Fruit fly (Drosophila melanogaster) whole organism, embryonic: Measurements from ENCODE around the gene CG34034.

Experiments
- Bgb ChIP-seq: fragments of 200-800 bp; sonication (Bioruptor generic); IDR thresholded peaks from 2 replicates; pipeline ENCODE4 v1.3.6; 2022; ENCODE audit warnings: missing biosample characterization, missing genetic modification characterization; ENCODE audit not compliant: partially characterized antibody
- Bteb2 ChIP-seq: fragments of 200-800 bp; sonication (Bioruptor generic); optimal IDR thresholded peaks from 2 replicates; lab custom pipeline; 2016; ENCODE audit warnings: missing biosample characterization, missing genetic modification characterization
- CG10462 ChIP-seq: fragments of 200-800 bp; sonication (Bioruptor generic); optimal IDR thresholded peaks from 2 replicates; lab custom pipeline; 2016; ENCODE audit warnings: missing biosample characterization, missing genetic modification characterization
- CG11398 ChIP-seq: fragments of 200-800 bp; sonication (Bioruptor generic); optimal IDR thresholded peaks from 2 replicates; lab custom pipeline; 2016; ENCODE audit warnings: missing biosample characterization, missing genetic modification characterization
- CG11696 ChIP-seq: fragments of 200-800 bp; sonication (Bioruptor generic); IDR thresholded peaks from 2 replicates; pipeline ENCODE4 v1.3.6; 2022; ENCODE audit warnings: missing biosample characterization, missing genetic modification characterization
- CG12104 ChIP-seq: fragments of 200-800 bp; sonication (Bioruptor generic); optimal IDR thresholded peaks from 3 replicates; lab custom pipeline; 2016; ENCODE audit warnings: missing biosample characterization, missing genetic modification characterization
- CG12299 ChIP-seq: fragments of 200-800 bp; sonication (Bioruptor generic); optimal IDR thresholded peaks from 2 replicates; lab custom pipeline; 2018; ENCODE audit warnings: missing biosample characterization, mild to moderate bottlenecking, missing genetic modification characterization
- CG14860 ChIP-seq: fragments of 200-800 bp; sonication (Bioruptor generic); IDR thresholded peaks from 3 replicates; pipeline ENCODE4 v1.3.6; 2022; ENCODE audit warnings: missing biosample characterization, missing genetic modification characterization; ENCODE audit not compliant: partially characterized antibody
- CG16779 ChIP-seq: fragments of 200-800 bp; sonication (Bioruptor generic); IDR thresholded peaks from 2 replicates; pipeline ENCODE4 v1.3.6; 2022; ENCODE audit warnings: missing biosample characterization, missing genetic modification characterization
- CG16815 ChIP-seq: fragments of 200-800 bp; sonication (Bioruptor generic); optimal IDR thresholded peaks from 3 replicates; lab custom pipeline; 2017; ENCODE audit warnings: missing biosample characterization, mild to moderate bottlenecking, missing genetic modification characterization
- CG17359 ChIP-seq: fragments of 200-800 bp; sonication (Bioruptor generic); optimal IDR thresholded peaks from 3 replicates; lab custom pipeline; 2018; ENCODE audit warnings: missing biosample characterization, mild to moderate bottlenecking, missing genetic modification characterization, moderate library complexity
- CG2875 ChIP-seq: fragments of 200-800 bp; sonication (Bioruptor generic); optimal IDR thresholded peaks from 2 replicates; lab custom pipeline; 2017; ENCODE audit warnings: missing biosample characterization, mild to moderate bottlenecking, missing genetic modification characterization, missing genetic modification reagents
- CG30431 ChIP-seq: fragments of 200-800 bp; sonication (Bioruptor generic); optimal IDR thresholded peaks from 2 replicates; lab custom pipeline; 2017; ENCODE audit warnings: missing biosample characterization, missing genetic modification characterization
- CG3065 ChIP-seq: fragments of 200-800 bp; sonication (Bioruptor generic); optimal IDR thresholded peaks from 2 replicates; lab custom pipeline; 2016; ENCODE audit warnings: missing biosample characterization, missing genetic modification characterization
- CG3281 ChIP-seq: fragments of 200-800 bp; sonication (Bioruptor generic); optimal IDR thresholded peaks from 3 replicates; lab custom pipeline; 2017; ENCODE audit warnings: missing biosample characterization, mild to moderate bottlenecking, missing genetic modification characterization
- CG33557 ChIP-seq: fragments of 200-800 bp; sonication (Bioruptor generic); optimal IDR thresholded peaks from 2 replicates; lab custom pipeline; 2019; ENCODE audit warnings: missing biosample characterization, mild to moderate bottlenecking, missing genetic modification characterization, moderate library complexity
- CG3407 ChIP-seq: fragments of 200-800 bp; sonication (Bioruptor generic); optimal IDR thresholded peaks from 2 replicates; lab custom pipeline; 2018; ENCODE audit warnings: missing biosample characterization, mild to moderate bottlenecking, missing genetic modification characterization
- CG3847 ChIP-seq: fragments of 200-800 bp; sonication (Bioruptor generic); IDR thresholded peaks from 2 replicates; pipeline ENCODE4 v1.3.6; 2022; ENCODE audit warnings: missing biosample characterization, missing genetic modification characterization
- CG4730 ChIP-seq: fragments of 200-800 bp; sonication (Bioruptor generic); IDR thresholded peaks from 2 replicates; pipeline ENCODE4 v1.3.6; 2022; ENCODE audit warnings: missing biosample characterization, missing genetic modification characterization
- CG6654 ChIP-seq: fragments of 200-800 bp; sonication (Bioruptor generic); optimal IDR thresholded peaks from 2 replicates; lab custom pipeline; 2017; ENCODE audit warnings: missing biosample characterization, mild to moderate bottlenecking, missing genetic modification characterization
- CG6683 ChIP-seq: fragments of 200-800 bp; sonication (Bioruptor generic); optimal IDR thresholded peaks from 2 replicates; lab custom pipeline; 2017; ENCODE audit warnings: missing biosample characterization, mild to moderate bottlenecking, missing genetic modification characterization, missing genetic modification reagents
- CG7556 ChIP-seq: fragments of 200-800 bp; sonication (Bioruptor generic); optimal IDR thresholded peaks from 2 replicates; lab custom pipeline; 2017; ENCODE audit warnings: missing biosample characterization, mild to moderate bottlenecking, missing genetic modification characterization
- CG7987 ChIP-seq: fragments of 200-800 bp; sonication (Bioruptor generic); optimal IDR thresholded peaks from 2 replicates; lab custom pipeline; 2018; ENCODE audit warnings: missing biosample characterization, mild to moderate bottlenecking, missing genetic modification characterization, moderate library complexity
- CG8359 ChIP-seq: fragments of 200-800 bp; sonication (Bioruptor generic); optimal IDR thresholded peaks from 2 replicates; lab custom pipeline; 2017; ENCODE audit warnings: missing biosample characterization, mild to moderate bottlenecking, missing genetic modification characterization, borderline replicate concordance
- CG9215 ChIP-seq: fragments of 200-800 bp; sonication (Bioruptor generic); IDR thresholded peaks from 2 replicates; pipeline ENCODE4 v1.3.6; 2022; ENCODE audit warnings: missing biosample characterization, missing genetic modification characterization
- Deaf1 ChIP-seq: fragments of 200-800 bp; optimal IDR thresholded peaks from 3 replicates; lab custom pipeline; 2019; ENCODE audit warnings: missing biosample characterization, mild to moderate bottlenecking, missing genetic modification characterization, moderate library complexity
- Fer2 ChIP-seq: fragments of 200-800 bp; sonication (Bioruptor generic); optimal IDR thresholded peaks from 2 replicates; lab custom pipeline; 2018; ENCODE audit warnings: missing biosample characterization, mild to moderate bottlenecking, missing genetic modification characterization, moderate library complexity
- HLH4C ChIP-seq: fragments of 200-800 bp; sonication (Bioruptor generic); IDR thresholded peaks from 3 replicates; pipeline ENCODE4 v1.3.6; 2022; ENCODE audit warnings: missing biosample characterization, missing genetic modification characterization; ENCODE audit not compliant: partially characterized antibody
- HmgZ ChIP-seq: fragments of 200-800 bp; sonication (Bioruptor generic); optimal IDR thresholded peaks from 2 replicates; lab custom pipeline; 2018; ENCODE audit warnings: missing biosample characterization, mild to moderate bottlenecking, missing genetic modification characterization
- Lhr ChIP-seq: fragments of 200-800 bp; sonication (Bioruptor generic); optimal IDR thresholded peaks from 3 replicates; lab custom pipeline; 2017; ENCODE audit warnings: mild to moderate bottlenecking, missing biosample characterization, missing genetic modification reagents, missing genetic modification characterization
- NFAT ChIP-seq: fragments of 200-800 bp; sonication (Bioruptor generic); IDR thresholded peaks from 2 replicates; pipeline ENCODE4 v1.3.6; 2022; ENCODE audit warnings: missing biosample characterization, missing genetic modification characterization
- NK7.1 ChIP-seq: fragments of 200-800 bp; sonication (Bioruptor generic); optimal IDR thresholded peaks from 3 replicates; lab custom pipeline; 2016; ENCODE audit warnings: missing biosample characterization, missing genetic modification characterization
- Ptx1 ChIP-seq: fragments of 200-800 bp; sonication (Bioruptor generic); IDR thresholded peaks from 2 replicates; pipeline ENCODE4 v1.3.6; 2022; ENCODE audit warnings: missing biosample characterization, missing genetic modification characterization
- amos ChIP-seq: fragments of 200-800 bp; sonication (Bioruptor generic); IDR thresholded peaks from 2 replicates; pipeline ENCODE4 v1.3.6; 2022; ENCODE audit warnings: missing biosample characterization, missing genetic modification characterization; ENCODE audit not compliant: partially characterized antibody
- bsh ChIP-seq, 2 experiments: fragments of 200-800 bp; sonication (Bioruptor generic); optimal IDR thresholded peaks; 2 replicates each; lab custom pipeline; 2017 to 2018; ENCODE audit warnings: mild to moderate bottlenecking in 2 of 2, missing biosample characterization in 2 of 2, missing genetic modification characterization in 2 of 2, moderate library complexity in 1 of 2
- cato ChIP-seq: fragments of 200-800 bp; sonication (Bioruptor generic); optimal IDR thresholded peaks from 2 replicates; lab custom pipeline; 2016; ENCODE audit warnings: missing biosample characterization, missing genetic modification characterization, borderline replicate concordance
- chn ChIP-seq: fragments of 200-800 bp; sonication (Bioruptor generic); optimal IDR thresholded peaks from 2 replicates; lab custom pipeline; 2016; ENCODE audit warnings: missing biosample characterization, missing genetic modification characterization
- fd96Cb ChIP-seq: fragments of 200-800 bp; sonication (Bioruptor generic); optimal IDR thresholded peaks from 2 replicates; lab custom pipeline; 2018; ENCODE audit warnings: missing biosample characterization, mild to moderate bottlenecking, missing genetic modification characterization, moderate library complexity
- gem ChIP-seq: fragments of 200-800 bp; sonication (Bioruptor generic); optimal IDR thresholded peaks from 2 replicates; lab custom pipeline; 2019; ENCODE audit warnings: missing biosample characterization, mild to moderate bottlenecking, missing genetic modification characterization, moderate library complexity
- knrl ChIP-seq: fragments of 200-800 bp; sonication (Bioruptor generic); IDR thresholded peaks from 3 replicates; pipeline ENCODE4 v1.3.6; 2022; ENCODE audit warnings: missing biosample characterization, missing genetic modification characterization; ENCODE audit not compliant: partially characterized antibody
- lola ChIP-seq, 3 experiments: fragments of >200 bp in 2 of 3; fragments of 200-800 bp in 1 of 3; sonication (Bioruptor generic) in 1 of 3; optimal IDR thresholded peaks; 2 replicates each; lab custom pipeline; 2017 to 2019; ENCODE audit warnings: missing biosample characterization in 3 of 3, missing genetic modification characterization in 3 of 3, mild to moderate bottlenecking in 1 of 3, moderate library complexity in 1 of 3
- mam ChIP-seq: fragments of 200-800 bp; sonication (Bioruptor generic); optimal IDR thresholded peaks from 3 replicates; lab custom pipeline; 2016; ENCODE audit warnings: missing biosample characterization, missing genetic modification characterization
- mirr ChIP-seq: fragments of 200-800 bp; sonication (Bioruptor generic); optimal IDR thresholded peaks from 3 replicates; lab custom pipeline; 2018; ENCODE audit warnings: missing biosample characterization, mild to moderate bottlenecking, missing genetic modification characterization
- nerfin-1 ChIP-seq: fragments of 200-800 bp; sonication (Bioruptor generic); optimal IDR thresholded peaks from 3 replicates; lab custom pipeline; 2019; ENCODE audit warnings: missing biosample characterization, mild to moderate bottlenecking, missing genetic modification characterization, moderate library complexity
- so ChIP-seq: fragments of 200-800 bp; sonication (Bioruptor generic); IDR thresholded peaks from 3 replicates; pipeline ENCODE4 v1.3.6; 2022; ENCODE audit warnings: missing biosample characterization, missing genetic modification characterization
- sr ChIP-seq: fragments of 200-800 bp; sonication (Bioruptor generic); IDR thresholded peaks from 3 replicates; pipeline ENCODE4 v1.3.6; 2022; ENCODE audit warnings: missing biosample characterization, missing genetic modification characterization
- sug ChIP-seq: fragments of 200-800 bp; optimal IDR thresholded peaks from 2 replicates; lab custom pipeline; 2019; ENCODE audit warnings: missing biosample characterization, mild to moderate bottlenecking, missing genetic modification characterization, moderate library complexity
- tna ChIP-seq: fragments of 200-800 bp; sonication (Bioruptor generic); IDR thresholded peaks from 2 replicates; pipeline ENCODE4 v1.3.6; 2022; ENCODE audit warnings: missing biosample characterization, missing genetic modification characterization; ENCODE audit not compliant: partially characterized antibody
- zf30C ChIP-seq: fragments of 200-800 bp; sonication (Bioruptor generic); optimal IDR thresholded peaks from 3 replicates; lab custom pipeline; 2018; ENCODE audit warnings: missing biosample characterization, mild to moderate bottlenecking, missing genetic modification characterization

The CG34034 gene

DNA sequence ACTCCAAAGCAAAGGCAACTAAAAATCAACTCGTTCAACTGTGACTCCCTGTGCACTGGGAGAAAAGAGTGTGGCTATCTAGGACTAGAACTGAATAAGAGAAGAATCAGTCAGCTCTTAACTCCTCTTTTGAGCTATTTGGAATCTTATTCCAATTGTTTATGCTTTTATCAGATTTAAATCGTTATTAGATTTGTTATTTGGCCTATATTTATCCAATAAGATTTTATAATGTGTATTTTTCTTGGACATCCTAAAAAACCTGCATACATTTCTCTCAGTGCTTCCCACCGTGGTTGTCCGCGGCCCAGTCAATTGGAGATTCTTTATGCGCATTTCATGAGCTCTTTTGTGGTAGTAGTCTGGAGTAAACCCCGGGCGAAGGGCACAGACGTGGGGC, 42.5 kb upstream of the CG34034 start (continued):
- TF ChIP-seq chn (GFP tag; lab: Kevin White, UChicago) (peak; percentile 41), Bteb2 (GFP tag; lab: Kevin White, UChicago) (peak; percentile 62), NFAT (GFP tag; lab: Robert Waterston, UW) (no peak), CG7556 (GFP tag; lab: Kevin White, UChicago) (peak; percentile 60), CG16779 (GFP tag; lab: Robert Waterston, UW) (no peak), CG8359 (GFP tag; lab: Kevin White, UChicago) (no peak), fd96Cb (tag; lab: Kevin White, UChicago) (peak; percentile 59), amos (no peak), lola (GFP tag; optimal IDR thresholded peaks at IDR 0.05; lab: Kevin White, UChicago) (peak in 1 of 3 experiments; percentile 71), nerfin-1 (tag; lab: Kevin White, UChicago) (peak; percentile 34), CG6683 (GFP tag; lab: Kevin White, UChicago) (peak; percentile 10), CG7987 (GFP tag; lab: Kevin White, UChicago) (no peak), CG3065 (GFP tag; lab: Kevin White, UChicago) (no peak), CG14860 (no peak), NK7.1 (GFP tag; lab: Kevin White, UChicago) (peak; percentile 38), CG12104 (GFP tag; lab: Kevin White, UChicago) (peak; percentile 31), CG2875 (GFP tag; lab: Kevin White, UChicago) (peak; percentile 25), sr (GFP tag; lab: Robert Waterston, UW) (no peak), CG4730 (GFP tag; lab: Robert Waterston, UW) (peak; percentile 27; the same call in 1 of the 2 replicates), CG30431 (GFP tag; lab: Kevin White, UChicago) (peak; percentile 26), CG11696 (GFP tag; lab: Robert Waterston, UW) (0 out of 2 replicates have a peak, but pooled peaks have one; percentile 26), CG3407 (GFP tag; lab: Kevin White, UChicago) (peak; percentile 41), knrl (GFP tag; lab: Robert Waterston, UW) (no peak), Lhr (GFP tag; lab: Kevin White, UChicago) (no peak), Fer2 (tag; lab: Kevin White, UChicago) (peak; percentile 18), CG11398 (no peak), cato (GFP tag; lab: Kevin White, UChicago) (no peak), zf30C (GFP tag; lab: Kevin White, UChicago) (peak; percentile 49), so (GFP tag; lab: Robert Waterston, UW) (peak; percentile 75; the same call in 2 of the 3 replicates), CG6654 (GFP tag; lab: Kevin White, UChicago) (peak; percentile 37), CG17359 (peak; percentile 62), Deaf1 (tag; lab: Kevin White, UChicago) (peak; percentile 45), HLH4C (GFP tag; lab: Robert Waterston, UW) (no peak), CG10462 (GFP tag; lab: Kevin White, UChicago) (peak; percentile 59), sug (tag; lab: Kevin White, UChicago) (peak; percentile 17), Ptx1 (GFP tag; lab: Robert Waterston, UW) (peak; percentile 83), Bgb (GFP tag; lab: Robert Waterston, UW) (no peak), HmgZ (peak; percentile 23), tna (no peak), CG33557 (GFP tag; lab: Kevin White, UChicago) (peak; percentile 16), CG12299 (no peak), mam (GFP tag; lab: Kevin White, UChicago) (peak; percentile 76), CG16815 (GFP tag; lab: Kevin White, UChicago) (peak; percentile 52), gem (tag; lab: Kevin White, UChicago) (no peak), CG3847 (GFP tag; lab: Robert Waterston, UW) (peak; percentile 36; the same call in 1 of the 2 replicates), mirr (GFP tag; lab: Kevin White, UChicago) (no peak), bsh (GFP tag; optimal IDR thresholded peaks at IDR 0.05; lab: Kevin White, UChicago) (peak; percentile 78 to 80), CG9215 (GFP tag; lab: Robert Waterston, UW) (peak; percentile 52; the same call in 1 of the 2 replicates), CG3281 (GFP tag; lab: Kevin White, UChicago) (no peak)
